Fruit fly (Drosophila melanogaster) Kc167 (cell line): ENCODE data around the gene CG9592.

Source experiments
- Myc ChIP-seq: fragments of >200 bp; optimal IDR thresholded peaks from 2 replicates; lab custom pipeline; 2017; ENCODE audit warnings: missing external identifiers
- Sin3A ChIP-seq: fragments of >200 bp; optimal IDR thresholded peaks from 2 replicates; lab custom pipeline; 2018; ENCODE audit warnings: missing external identifiers

dm6 chr3L:14543971-14544655 lies 26.5 kb downstream of the CG9592 start:
- TF ChIP-seq Sin3A, result no peak
- no peak for TF ChIP-seq Myc
